Fruit fly (Drosophila melanogaster) whole organism, pupa: ENCODE measurements around the gene Fer1HCH.

Source experiments
- CG15710 ChIP-seq: fragments of 200-800 bp; sonication (Bioruptor generic); optimal IDR thresholded peaks from 2 replicates; lab custom pipeline; 2018; ENCODE audit warnings: missing biosample characterization, mild to moderate bottlenecking, missing genetic modification characterization, moderate library complexity
- CG34367 ChIP-seq: fragments of 200-800 bp; sonication (Bioruptor generic); optimal IDR thresholded peaks from 2 replicates; lab custom pipeline; 2018; ENCODE audit warnings: missing biosample characterization, mild to moderate bottlenecking, missing genetic modification characterization
- CG9948 ChIP-seq: fragments of 200-800 bp; sonication (Bioruptor generic); optimal IDR thresholded peaks from 2 replicates; lab custom pipeline; 2018; ENCODE audit warnings: missing biosample characterization, mild to moderate bottlenecking, missing genetic modification characterization, moderate library complexity
- D1 ChIP-seq: fragments of 200-800 bp; sonication (Bioruptor generic); optimal IDR thresholded peaks from 2 replicates; lab custom pipeline; 2018; ENCODE audit warnings: missing biosample characterization, mild to moderate bottlenecking, missing genetic modification characterization, moderate library complexity
- EcR ChIP-seq: fragments of 200-800 bp; sonication (Bioruptor generic); optimal IDR thresholded peaks from 3 replicates; lab custom pipeline; 2019; ENCODE audit warnings: missing biosample characterization, missing genetic modification characterization, mild to moderate bottlenecking, moderate library complexity, missing genetic modification reagents
- Pif1B ChIP-seq: fragments of 200-800 bp; sonication (Bioruptor generic); optimal IDR thresholded peaks from 3 replicates; lab custom pipeline; 2016; ENCODE audit warnings: missing biosample characterization, missing genetic modification characterization
- fd96Ca ChIP-seq: fragments of 200-800 bp; sonication (Bioruptor generic); IDR thresholded peaks from 3 replicates; pipeline ENCODE4 v1.3.6; 2022; ENCODE audit warnings: missing biosample characterization, missing genetic modification characterization
- rn ChIP-seq: fragments of 200-800 bp; sonication (Bioruptor generic); IDR thresholded peaks from 2 replicates; pipeline ENCODE4 v1.3.6; 2022; ENCODE audit warnings: missing biosample characterization, missing genetic modification characterization

dm6 chr3R:30426626-30427025, 38.6 kb upstream of the Fer1HCH start:
- TF ChIP-seq rn = no peak
- TF ChIP-seq D1 = no peak
- TF ChIP-seq CG34367 = no peak
- no peak for TF ChIP-seq CG15710
- TF ChIP-seq CG9948 (tag; lab: Kevin White, UChicago) = no peak
- TF ChIP-seq fd96Ca (GFP tag; lab: Robert Waterston, UW) = no peak
- TF ChIP-seq Pif1B (GFP tag; lab: Kevin White, UChicago) = no peak
- no peak for TF ChIP-seq EcR (GFP tag; lab: Kevin White, UChicago)
